Fruit fly (Drosophila melanogaster): Measurements from ENCODE around the gene nSyb.

Gene nSyb

DNA sequence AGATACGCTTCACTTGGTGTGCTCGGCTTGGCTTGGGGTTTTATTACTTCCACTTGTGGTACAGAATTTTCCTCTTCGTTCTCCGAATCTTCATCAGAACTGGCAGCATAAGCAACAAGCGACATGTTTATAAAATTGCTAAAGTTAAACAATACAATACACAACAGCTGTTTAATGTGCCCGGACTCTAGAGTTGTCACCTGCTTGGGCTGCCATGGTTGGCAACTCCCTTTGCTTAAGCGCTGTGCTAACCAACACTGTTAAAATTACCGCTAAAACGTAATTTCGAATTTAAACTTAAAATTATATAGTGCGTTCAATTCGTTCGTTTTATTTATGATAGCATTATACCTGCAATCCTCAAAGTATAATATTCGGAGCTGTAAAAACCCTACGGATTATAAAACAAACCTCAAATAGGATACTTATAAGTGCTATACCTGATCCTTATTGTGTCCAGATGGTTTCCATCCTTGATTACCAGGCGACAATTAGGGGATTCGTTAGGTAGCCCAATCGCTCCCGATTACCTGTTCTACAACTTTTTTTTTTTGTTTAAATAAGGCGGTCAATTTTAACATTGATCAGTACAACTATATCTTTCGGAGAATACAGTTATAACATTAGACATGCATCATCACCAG is 9.8 kb upstream of the nSyb start, which contains the start of the genes CG17249 and Bro (continued):
- TF ChIP-seq NFAT (GFP tag; IDR thresholded peaks at IDR 0.05) (peak; percentile 40; the same call in 1 of the 2 replicates), CG11398 (GFP tag; optimal IDR thresholded peaks at IDR 0.05) (no peak), CG10565 (GFP tag; optimal IDR thresholded peaks at IDR 0.05) (no peak), CG4730 (GFP tag; IDR thresholded peaks at IDR 0.05) (no peak), bowl (GFP tag; IDR thresholded peaks at IDR 0.05) (no peak), ro (GFP tag; IDR thresholded peaks at IDR 0.05) (no peak), slou (GFP tag; optimal IDR thresholded peaks at IDR 0.05) (no peak), CG14014 (GFP tag; IDR thresholded peaks at IDR 0.05) (no peak), gce (GFP tag; IDR thresholded peaks at IDR 0.05) (no peak), NC2α (GFP tag; optimal IDR thresholded peaks at IDR 0.05) (no peak), CG7963 (GFP tag; IDR thresholded peaks at IDR 0.05; ENCODE audit: partially characterized antibody) (no peak), CG10267 (tag; optimal IDR thresholded peaks at IDR 0.05) (peak; percentile 98), CG4707 (GFP tag; optimal IDR thresholded peaks at IDR 0.05) (no peak), CG18764 (GFP tag; optimal IDR thresholded peaks at IDR 0.05) (no peak), Rx (GFP tag; IDR thresholded peaks at IDR 0.05) (no peak), CG17802 (tag; optimal IDR thresholded peaks at IDR 0.05) (no peak), D (optimal IDR thresholded peaks at IDR 0.05) (no peak), D (GFP tag; optimal IDR thresholded peaks at IDR 0.05) (no peak), eyg (GFP tag; optimal IDR thresholded peaks at IDR 0.05) (no peak), Six4 (GFP tag; optimal IDR thresholded peaks at IDR 0.05) (no peak), lmd (GFP tag; IDR thresholded peaks at IDR 0.05) (no peak), CG9876 (GFP tag; optimal IDR thresholded peaks at IDR 0.05) (no peak), D19B (GFP tag; optimal IDR thresholded peaks at IDR 0.05) (no peak), CG2202 (tag; optimal IDR thresholded peaks at IDR 0.05) (no peak), ash1 (GFP tag; optimal IDR thresholded peaks at IDR 0.05) (no peak), CG3281 (GFP tag; optimal IDR thresholded peaks at IDR 0.05) (no peak), CG4328 (GFP tag; optimal IDR thresholded peaks at IDR 0.05) (no peak), Drgx (GFP tag; IDR thresholded peaks at IDR 0.05) (no peak), CG2889 (GFP tag; IDR thresholded peaks at IDR 0.05) (no peak), oc (tag; optimal IDR thresholded peaks at IDR 0.05) (no peak), Dbx (GFP tag; IDR thresholded peaks at IDR 0.05) (0 out of 3 replicates have a peak, but pooled peaks have one; percentile 39), her (GFP tag; optimal IDR thresholded peaks at IDR 0.05) (peak; percentile 50), ERR (GFP tag; optimal IDR thresholded peaks at IDR 0.05) (peak; percentile 59), tna (GFP tag; IDR thresholded peaks at IDR 0.05; ENCODE audit: partially characterized antibody) (no peak), Hr3 (GFP tag; optimal IDR thresholded peaks at IDR 0.05) (peak; percentile 21), CG15601 (tag; optimal IDR thresholded peaks at IDR 0.05) (no peak), run (tag; optimal IDR thresholded peaks at IDR 0.05) (no peak), Poxn (GFP tag; IDR thresholded peaks at IDR 0.05) (no peak), Elba2 (GFP tag; optimal IDR thresholded peaks at IDR 0.05) (peak; percentile 91), CG34422 (GFP tag; IDR thresholded peaks at IDR 0.05) (peak; percentile 49; the same call in 1 of the 3 replicates), Myb (GFP tag; optimal IDR thresholded peaks at IDR 0.05) (peak; percentile 96), CG8290 (GFP tag; optimal IDR thresholded peaks at IDR 0.05) (no peak), CG8290 (tag; optimal IDR thresholded peaks at IDR 0.05) (peak in 1 of 2 experiments; percentile 84), NfI (GFP tag; optimal IDR thresholded peaks at IDR 0.05) (peak; percentile 43), cad (GFP tag; optimal IDR thresholded peaks at IDR 0.05) (no peak), CG17612 (GFP tag; IDR thresholded peaks at IDR 0.05) (no peak), sqz (GFP tag; optimal IDR thresholded peaks at IDR 0.05) (no peak), BtbVII (GFP tag; optimal IDR thresholded peaks at IDR 0.05) (no peak), CG17328 (GFP tag; IDR thresholded peaks at IDR 0.05) (no peak), az2 (GFP tag; optimal IDR thresholded peaks at IDR 0.05) (peak; percentile 26), tin (GFP tag; optimal IDR thresholded peaks at IDR 0.05) (no peak), kah (GFP tag; optimal IDR thresholded peaks at IDR 0.05) (peak; percentile 29)
